Worm (Caenorhabditis elegans) whole organism, late embryonic: Measurements from ENCODE around the gene xrn-2.
A peak's percentile ranks its signal among the peaks of the same experiment; 100 is the strongest.

Experiments used
- C08G9.2 ChIP-seq: sonication (generic microtip); optimal IDR thresholded peaks from 2 replicates; lab custom pipeline; 2016; ENCODE audit warnings: mild to moderate bottlenecking, missing genetic modification characterization, moderate library complexity, missing compliant biosample characterization
- C38D4.7 ChIP-seq: fragments of 200-800 bp; sonication (Bioruptor generic); optimal IDR thresholded peaks from 2 replicates; lab custom pipeline; 2018; ENCODE audit warnings: mild to moderate bottlenecking, missing genetic modification characterization, moderate library complexity, missing compliant biosample characterization
- F13H6.1 ChIP-seq: sonication (generic microtip); optimal IDR thresholded peaks from 2 replicates; lab custom pipeline; 2016; ENCODE audit warnings: missing genetic modification characterization, missing compliant biosample characterization
- K02D7.2 ChIP-seq: sonication (generic microtip); optimal IDR thresholded peaks from 2 replicates; lab custom pipeline; 2017; ENCODE audit warnings: mild to moderate bottlenecking, missing genetic modification characterization, missing compliant biosample characterization
- K09A11.1 ChIP-seq: sonication (generic microtip); optimal IDR thresholded peaks from 2 replicates; lab custom pipeline; 2017; ENCODE audit warnings: antibody characterized with exemption, mild to moderate bottlenecking, missing genetic modification characterization, missing compliant biosample characterization; ENCODE audit not compliant: insufficient read depth
- T23F11.4 ChIP-seq: fragments of 200-800 bp; sonication (Bioruptor generic); optimal IDR thresholded peaks from 2 replicates; lab custom pipeline; 2018; ENCODE audit warnings: mild to moderate bottlenecking, missing genetic modification characterization, missing compliant biosample characterization
- Y22D7AL.16 ChIP-seq: sonication (generic microtip); optimal IDR thresholded peaks from 2 replicates; lab custom pipeline; 2016; ENCODE audit warnings: missing genetic modification characterization, missing compliant biosample characterization
- ahr-1 ChIP-seq: sonication (generic microtip); optimal IDR thresholded peaks from 2 replicates; lab custom pipeline; 2016; ENCODE audit warnings: missing genetic modification characterization, missing compliant biosample characterization
- ama-1 ChIP-seq: fragments of 150-350 bp; optimal IDR thresholded peaks from 2 replicates; lab custom pipeline; 2014
- ceh-14 ChIP-seq: sonication (generic microtip); optimal IDR thresholded peaks from 2 replicates; lab custom pipeline; 2016; ENCODE audit warnings: missing genotype, missing genetic modification characterization, missing compliant biosample characterization
- ceh-2 ChIP-seq: sonication (generic microtip); optimal IDR thresholded peaks from 2 replicates; lab custom pipeline; 2016; ENCODE audit warnings: missing genotype, missing genetic modification characterization, missing compliant biosample characterization
- ceh-22 ChIP-seq: sonication (generic microtip); optimal IDR thresholded peaks from 2 replicates; lab custom pipeline; 2017; ENCODE audit warnings: missing biosample characterization, missing genetic modification characterization
- ceh-30 ChIP-seq: fragments of 150-350 bp; optimal IDR thresholded peaks from 2 replicates; lab custom pipeline; 2014; ENCODE audit warnings: missing biosample characterization, missing genetic modification characterization
- ceh-31 ChIP-seq: sonication (generic microtip); optimal IDR thresholded peaks from 2 replicates; lab custom pipeline; 2016; ENCODE audit warnings: missing genetic modification characterization, missing compliant biosample characterization
- ceh-34 ChIP-seq: sonication (generic microtip); optimal IDR thresholded peaks from 2 replicates; lab custom pipeline; 2016; ENCODE audit warnings: mild to moderate bottlenecking, missing genetic modification characterization, missing compliant biosample characterization
- ceh-48 ChIP-seq: sonication (generic microtip); optimal IDR thresholded peaks from 2 replicates; lab custom pipeline; 2016; ENCODE audit warnings: missing genetic modification characterization, inconsistent platforms, missing compliant biosample characterization
- ceh-6 ChIP-seq: fragments of 200-800 bp; sonication (Bioruptor generic); optimal IDR thresholded peaks from 2 replicates; lab custom pipeline; 2018; ENCODE audit warnings: mild to moderate bottlenecking, missing genetic modification characterization, missing compliant biosample characterization
- che-1 ChIP-seq: sonication (generic microtip); optimal IDR thresholded peaks from 2 replicates; lab custom pipeline; 2016; ENCODE audit warnings: mild to moderate bottlenecking, missing genetic modification characterization, missing compliant biosample characterization
- dmd-4 ChIP-seq: sonication (generic microtip); optimal IDR thresholded peaks from 2 replicates; lab custom pipeline; 2016; ENCODE audit warnings: borderline replicate concordance, missing genetic modification characterization, missing compliant biosample characterization
- dve-1 ChIP-seq: sonication (generic microtip); optimal IDR thresholded peaks from 2 replicates; lab custom pipeline; 2017; ENCODE audit warnings: antibody characterized with exemption, mild to moderate bottlenecking, missing genetic modification characterization, missing compliant biosample characterization
- elt-4 ChIP-seq: sonication (generic microtip); optimal IDR thresholded peaks from 2 replicates; lab custom pipeline; 2016; ENCODE audit warnings: missing genetic modification characterization, missing compliant biosample characterization
- ets-4 ChIP-seq: sonication (generic microtip); optimal IDR thresholded peaks from 2 replicates; lab custom pipeline; 2016; ENCODE audit warnings: missing genetic modification characterization, missing compliant biosample characterization
- fkh-10 ChIP-seq: fragments of 150-350 bp; optimal IDR thresholded peaks from 2 replicates; lab custom pipeline; 2014; ENCODE audit warnings: missing biosample characterization, missing genetic modification reagents, missing genetic modification characterization
- fkh-6 ChIP-seq: sonication (generic microtip); optimal IDR thresholded peaks from 2 replicates; lab custom pipeline; 2016; ENCODE audit warnings: missing genetic modification characterization, missing compliant biosample characterization
- gmeb-2 ChIP-seq: sonication (generic microtip); optimal IDR thresholded peaks from 2 replicates; lab custom pipeline; 2016; ENCODE audit warnings: missing genetic modification characterization, inconsistent platforms, missing compliant biosample characterization
- hlh-13 ChIP-seq: fragments of 200-800 bp; sonication (Bioruptor generic); optimal IDR thresholded peaks from 2 replicates; lab custom pipeline; 2018; ENCODE audit warnings: mild to moderate bottlenecking, missing genetic modification characterization, missing compliant biosample characterization
- hlh-15 ChIP-seq: sonication (generic microtip); optimal IDR thresholded peaks from 2 replicates; lab custom pipeline; 2016; ENCODE audit warnings: missing genetic modification characterization, missing compliant biosample characterization
- hlh-30 ChIP-seq: sonication (generic microtip); optimal IDR thresholded peaks from 2 replicates; lab custom pipeline; 2017; ENCODE audit warnings: antibody characterized with exemption, missing genetic modification characterization, missing compliant biosample characterization; ENCODE audit not compliant: insufficient read depth
- hlh-6 ChIP-seq: sonication (generic microtip); optimal IDR thresholded peaks from 2 replicates; lab custom pipeline; 2016; ENCODE audit warnings: missing genotype, missing genetic modification characterization, missing compliant biosample characterization
- hlh-8 ChIP-seq: sonication (generic microtip); optimal IDR thresholded peaks from 2 replicates; lab custom pipeline; 2016; ENCODE audit warnings: missing genotype, missing genetic modification characterization, missing compliant biosample characterization
- lim-6 ChIP-seq: sonication (generic microtip); optimal IDR thresholded peaks from 2 replicates; lab custom pipeline; 2016; ENCODE audit warnings: missing genetic modification characterization, missing compliant biosample characterization
- madf-2 ChIP-seq: sonication (generic microtip); optimal IDR thresholded peaks from 2 replicates; lab custom pipeline; 2017; ENCODE audit warnings: missing genetic modification characterization, missing compliant biosample characterization
- nfya-1 ChIP-seq: sonication (generic microtip); optimal IDR thresholded peaks from 2 replicates; lab custom pipeline; 2017; ENCODE audit warnings: missing genetic modification characterization, mild to moderate bottlenecking, missing compliant biosample characterization, antibody characterized with exemption, moderate library complexity
- nhr-11 ChIP-seq: fragments of 150-350 bp; optimal IDR thresholded peaks from 2 replicates; lab custom pipeline; 2014; ENCODE audit warnings: missing biosample characterization, missing genetic modification characterization
- nhr-232 ChIP-seq: sonication (generic microtip); optimal IDR thresholded peaks from 2 replicates; lab custom pipeline; 2016; ENCODE audit warnings: missing genetic modification characterization, missing compliant biosample characterization
- npax-4 ChIP-seq: sonication (generic microtip); optimal IDR thresholded peaks from 2 replicates; lab custom pipeline; 2016; ENCODE audit warnings: missing genetic modification characterization, missing compliant biosample characterization
- pag-3 ChIP-seq: sonication (generic microtip); optimal IDR thresholded peaks from 2 replicates; lab custom pipeline; 2016; ENCODE audit warnings: missing compliant biosample characterization, missing genetic modification characterization, borderline replicate concordance
- pat-9 ChIP-seq: fragments of 200-800 bp; sonication (Bioruptor generic); optimal IDR thresholded peaks from 2 replicates; lab custom pipeline; 2018; ENCODE audit warnings: mild to moderate bottlenecking, missing genetic modification characterization, moderate library complexity, missing compliant biosample characterization
- pha-2 ChIP-seq: sonication (generic microtip); optimal IDR thresholded peaks from 2 replicates; lab custom pipeline; 2017; ENCODE audit warnings: mild to moderate bottlenecking, missing genetic modification characterization, missing compliant biosample characterization
- pha-4 ChIP-seq: fragments of 150-350 bp; optimal IDR thresholded peaks from 2 replicates; lab custom pipeline; 2018; ENCODE audit warnings: missing biosample characterization, missing genetic modification reagents, missing genetic modification characterization
- pros-1 ChIP-seq: fragments of 150-350 bp; optimal IDR thresholded peaks from 2 replicates; lab custom pipeline; 2014; ENCODE audit warnings: missing biosample characterization, missing genetic modification reagents, missing genetic modification characterization
- rnt-1 ChIP-seq: sonication (generic microtip); optimal IDR thresholded peaks from 2 replicates; lab custom pipeline; 2016; ENCODE audit warnings: missing genetic modification characterization, missing compliant biosample characterization
- sdc-2 ChIP-seq: sonication (generic microtip); optimal IDR thresholded peaks from 2 replicates; lab custom pipeline; 2016; ENCODE audit warnings: missing genotype, missing genetic modification characterization, missing compliant biosample characterization
- sox-2 ChIP-seq: fragments of 200-800 bp; sonication (Bioruptor generic); IDR thresholded peaks from 2 replicates; pipeline ENCODE4 v1.3.6; 2022; ENCODE audit warnings: missing genetic modification reagents, missing genetic modification characterization, missing compliant biosample characterization
- sox-4 ChIP-seq: sonication (generic microtip); optimal IDR thresholded peaks from 2 replicates; lab custom pipeline; 2017; ENCODE audit warnings: mild to moderate bottlenecking, missing genetic modification characterization, inconsistent platforms, missing compliant biosample characterization
- syd-9 ChIP-seq: sonication (generic microtip); optimal IDR thresholded peaks from 2 replicates; lab custom pipeline; 2016; ENCODE audit warnings: mild to moderate bottlenecking, missing genetic modification characterization, moderate library complexity, missing compliant biosample characterization
- tbx-2 ChIP-seq: sonication (generic microtip); optimal IDR thresholded peaks from 2 replicates; lab custom pipeline; 2016; ENCODE audit warnings: missing genetic modification characterization, missing compliant biosample characterization
- tbx-7 ChIP-seq: sonication (generic microtip); optimal IDR thresholded peaks from 2 replicates; lab custom pipeline; 2016; ENCODE audit warnings: missing genotype, missing genetic modification characterization, missing compliant biosample characterization
- ttx-3 ChIP-seq: sonication (generic microtip); optimal IDR thresholded peaks from 2 replicates; lab custom pipeline; 2016; ENCODE audit warnings: missing genetic modification reagents, missing genetic modification characterization, missing compliant biosample characterization
- unc-3 ChIP-seq, 2 experiments: fragments of 200-800 bp in 1 of 2; sonication (Bioruptor generic) in 1 of 2; sonication (generic microtip) in 1 of 2; conservative IDR thresholded peaks in 1 of 2; optimal IDR thresholded peaks in 1 of 2; 2 replicates each; pipeline versions ENCODE4 v1.3.6 to Lab custom; 2016 to 2022; ENCODE audit warnings: missing compliant biosample characterization in 2 of 2, missing genetic modification characterization in 2 of 2, missing genetic modification reagents in 1 of 2
- unc-42 ChIP-seq: sonication (generic microtip); optimal IDR thresholded peaks from 2 replicates; lab custom pipeline; 2016; ENCODE audit warnings: missing genotype, missing genetic modification characterization, missing compliant biosample characterization
- unc-86 ChIP-seq: sonication (generic microtip); optimal IDR thresholded peaks from 2 replicates; lab custom pipeline; 2016; ENCODE audit warnings: missing genetic modification characterization, missing compliant biosample characterization
- zip-5 ChIP-seq: sonication (generic microtip); optimal IDR thresholded peaks from 2 replicates; lab custom pipeline; 2016; ENCODE audit warnings: missing genetic modification characterization, missing compliant biosample characterization

The xrn-2 gene

DNA sequence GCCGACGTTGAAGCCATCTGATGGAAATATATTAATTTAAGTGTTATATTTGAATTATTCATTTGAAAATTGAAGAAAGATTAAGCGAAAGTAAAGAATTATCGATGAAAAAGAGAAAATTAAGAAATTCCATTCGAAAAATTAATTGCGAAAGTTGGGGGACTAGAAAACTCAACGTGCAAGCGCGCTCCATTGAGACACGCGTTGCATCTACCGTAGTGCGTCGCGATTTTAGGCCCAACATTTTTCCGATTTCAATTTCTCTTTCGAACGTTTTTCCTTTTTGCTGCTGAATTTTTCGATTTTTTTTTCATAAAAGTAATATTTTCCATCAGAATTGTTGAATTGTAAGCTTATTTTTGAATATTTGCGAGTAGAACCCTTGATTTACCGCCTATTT lies 1.2 kb upstream of the xrn-2 start, which contains the start of gene Y48B6A.1:
Gene Y48B6A.1, minus strand, starts transcription at position 17 of the 400 bp plus-strand sequence.
- TF ChIP-seq nhr-11 (no peak), che-1 (no peak), K09A11.1 (tag; lab: Kevin White, UChicago) (peak; percentile 32), ceh-2 (tag; lab: Kevin White, UChicago) (peak; percentile 89), lim-6 (tag; lab: Kevin White, UChicago) (peak; percentile 78), fkh-10 (GFP tag; lab: Kevin White, UChicago) (no peak), hlh-8 (tag; lab: Kevin White, UChicago) (peak; percentile 72), hlh-6 (tag; lab: Kevin White, UChicago) (no peak), ahr-1 (tag; lab: Kevin White, UChicago) (peak; percentile 41), ceh-34 (tag; lab: Kevin White, UChicago) (peak; percentile 83), dve-1 (tag; lab: Kevin White, UChicago) (peak; percentile 84), ceh-30 (tag; lab: Kevin White, UChicago) (peak; percentile 95), T23F11.4 (no peak), pag-3 (peak; percentile 74), C08G9.2 (tag; lab: Kevin White, UChicago) (peak; percentile 94), unc-3 (GFP tag; conservative IDR thresholded peaks at IDR 0.05; lab: Robert Waterston, UW) (no peak), unc-3 (tag; optimal IDR thresholded peaks at IDR 0.05; lab: Kevin White, UChicago) (no peak), tbx-2 (tag; lab: Kevin White, UChicago) (peak; percentile 92), Y22D7AL.16 (tag; lab: Kevin White, UChicago) (no peak), npax-4 (no peak), rnt-1 (tag; lab: Kevin White, UChicago) (peak; percentile 88), sox-2 (GFP tag; lab: Robert Waterston, UW) (0 out of 2 replicates have a peak, but pooled peaks have one; percentile 18), hlh-13 (peak; percentile 48), pros-1 (no peak), ceh-48 (tag; lab: Kevin White, UChicago) (peak; percentile 47), sox-4 (tag; lab: Kevin White, UChicago) (no peak), ttx-3 (tag; lab: Kevin White, UChicago) (peak; percentile 28), unc-42 (peak; percentile 89), zip-5 (tag; lab: Kevin White, UChicago) (peak; percentile 71), madf-2 (tag; lab: Kevin White, UChicago) (peak; percentile 47), gmeb-2 (no peak), F13H6.1 (tag; lab: Kevin White, UChicago) (peak; percentile 67), pat-9 (tag; lab: Kevin White, UChicago) (no peak), tbx-7 (tag; lab: Kevin White, UChicago) (peak; percentile 82), ceh-6 (GFP tag; lab: Kevin White, UChicago) (no peak), K02D7.2 (tag; lab: Kevin White, UChicago) (no peak), hlh-15 (tag; lab: Kevin White, UChicago) (no peak), C38D4.7 (GFP tag; lab: Kevin White, UChicago) (no peak), syd-9 (tag; lab: Kevin White, UChicago) (no peak), ceh-31 (peak; percentile 98), sdc-2 (tag; lab: Kevin White, UChicago) (peak; percentile 29), ets-4 (tag; lab: Kevin White, UChicago) (peak; percentile 97), unc-86 (tag; lab: Kevin White, UChicago) (peak; percentile 56), pha-4 (tag; lab: Kevin White, UChicago) (no peak), fkh-6 (tag; lab: Kevin White, UChicago) (peak; percentile 55), ceh-14 (tag; lab: Kevin White, UChicago) (peak; percentile 82), nhr-232 (tag; lab: Kevin White, UChicago) (no peak), hlh-30 (peak; percentile 44), elt-4 (tag; lab: Kevin White, UChicago) (no peak), ama-1 (no peak), pha-2 (tag; lab: Kevin White, UChicago) (peak; percentile 16), nfya-1 (tag; lab: Kevin White, UChicago) (peak; percentile 94), dmd-4 (tag; lab: Kevin White, UChicago) (no peak), ceh-22 (tag; lab: Kevin White, UChicago) (no peak)
